Fruit fly (Drosophila melanogaster) whole organism, prepupa: Measurements from ENCODE around the gene CG10222.

ENCODE experiments used
- Blimp-1 ChIP-seq: fragments of 200-800 bp; sonication (Bioruptor generic); optimal IDR thresholded peaks from 3 replicates; lab custom pipeline; 2017; ENCODE audit warnings: missing biosample characterization, missing genetic modification characterization, mild to moderate bottlenecking, moderate library complexity, missing genetic modification reagents
- CG10631 ChIP-seq: fragments of 200-800 bp; sonication (Bioruptor generic); optimal IDR thresholded peaks from 2 replicates; lab custom pipeline; 2016; ENCODE audit warnings: missing biosample characterization, missing genetic modification characterization
- CG10669 ChIP-seq: fragments of 200-800 bp; sonication (Bioruptor generic); optimal IDR thresholded peaks from 3 replicates; lab custom pipeline; 2018; ENCODE audit warnings: missing biosample characterization, mild to moderate bottlenecking, missing genetic modification characterization, moderate library complexity
- CG11294 ChIP-seq: fragments of 200-800 bp; sonication (Bioruptor generic); IDR thresholded peaks from 2 replicates; pipeline ENCODE4 v1.3.6; 2022; ENCODE audit warnings: missing biosample characterization, missing genetic modification characterization
- CG11902 ChIP-seq: fragments of 200-800 bp; sonication (Bioruptor generic); optimal IDR thresholded peaks from 3 replicates; lab custom pipeline; 2016; ENCODE audit warnings: missing biosample characterization, missing genetic modification characterization
- CG15336 ChIP-seq: fragments of 200-800 bp; sonication (Bioruptor generic); IDR thresholded peaks from 2 replicates; pipeline ENCODE4 v1.3.6; 2022; ENCODE audit warnings: missing biosample characterization, missing genetic modification characterization
- CG1621 ChIP-seq: fragments of 200-800 bp; sonication (Bioruptor generic); optimal IDR thresholded peaks from 3 replicates; lab custom pipeline; 2018; ENCODE audit warnings: missing biosample characterization, mild to moderate bottlenecking, missing genetic modification characterization
- CG16779 ChIP-seq: fragments of 200-800 bp; sonication (Bioruptor generic); optimal IDR thresholded peaks from 3 replicates; lab custom pipeline; 2017; ENCODE audit warnings: missing biosample characterization, mild to moderate bottlenecking, missing genetic modification characterization
- CG31627 ChIP-seq: fragments of 200-800 bp; sonication (Bioruptor generic); optimal IDR thresholded peaks from 3 replicates; lab custom pipeline; 2016; ENCODE audit warnings: missing biosample characterization, missing genetic modification characterization
- CG32006 ChIP-seq: fragments of 200-800 bp; sonication (Bioruptor generic); optimal IDR thresholded peaks from 3 replicates; lab custom pipeline; 2017; ENCODE audit warnings: missing biosample characterization, mild to moderate bottlenecking, missing genetic modification characterization
- CG34406 ChIP-seq: fragments of 200-800 bp; sonication (Bioruptor generic); optimal IDR thresholded peaks from 3 replicates; lab custom pipeline; 2016; ENCODE audit warnings: missing biosample characterization, missing genetic modification characterization
- CG4318 ChIP-seq: fragments of 200-800 bp; sonication (Bioruptor generic); optimal IDR thresholded peaks from 3 replicates; lab custom pipeline; 2017; ENCODE audit warnings: missing biosample characterization, mild to moderate bottlenecking, missing genetic modification characterization
- CG6163 ChIP-seq: fragments of 200-800 bp; sonication (Bioruptor generic); IDR thresholded peaks from 3 replicates; pipeline ENCODE4 v1.3.6; 2022; ENCODE audit warnings: missing biosample characterization, missing genetic modification characterization
- CG6808 ChIP-seq: fragments of 200-800 bp; sonication (Bioruptor generic); optimal IDR thresholded peaks from 3 replicates; lab custom pipeline; 2017; ENCODE audit warnings: missing biosample characterization, missing genetic modification characterization, mild to moderate bottlenecking, moderate library complexity, missing genetic modification reagents
- CG6854 ChIP-seq: fragments of 200-800 bp; sonication (Bioruptor generic); optimal IDR thresholded peaks from 2 replicates; lab custom pipeline; 2017; ENCODE audit warnings: missing biosample characterization, mild to moderate bottlenecking, missing genetic modification characterization
- CG7368 ChIP-seq: fragments of 200-800 bp; sonication (Bioruptor generic); optimal IDR thresholded peaks from 3 replicates; lab custom pipeline; 2016; ENCODE audit warnings: missing biosample characterization, missing genetic modification characterization
- CG8632 ChIP-seq: fragments of 200-800 bp; sonication (Bioruptor generic); optimal IDR thresholded peaks from 3 replicates; lab custom pipeline; 2016; ENCODE audit warnings: missing biosample characterization, missing genetic modification characterization
- CG9139 ChIP-seq: fragments of 200-800 bp; sonication (Bioruptor generic); optimal IDR thresholded peaks from 3 replicates; lab custom pipeline; 2017; ENCODE audit warnings: missing biosample characterization, mild to moderate bottlenecking, missing genetic modification characterization
- Eip75B ChIP-seq: fragments of 200-800 bp; sonication (Bioruptor generic); optimal IDR thresholded peaks from 3 replicates; lab custom pipeline; 2016; ENCODE audit warnings: missing biosample characterization, missing genetic modification characterization
- Ets96B ChIP-seq: fragments of 200-800 bp; optimal IDR thresholded peaks from 2 replicates; lab custom pipeline; 2019; ENCODE audit warnings: missing biosample characterization, mild to moderate bottlenecking, missing genetic modification characterization, moderate library complexity
- Hr39 ChIP-seq: fragments of 200-800 bp; sonication (Bioruptor generic); optimal IDR thresholded peaks from 2 replicates; lab custom pipeline; 2016; ENCODE audit warnings: missing biosample characterization, missing genetic modification characterization
- Hr4 ChIP-seq: fragments of 200-800 bp; sonication (Bioruptor generic); optimal IDR thresholded peaks from 3 replicates; lab custom pipeline; 2016; ENCODE audit warnings: missing biosample characterization, missing genetic modification characterization
- OdsH ChIP-seq: fragments of 200-800 bp; sonication (Bioruptor generic); optimal IDR thresholded peaks from 3 replicates; lab custom pipeline; 2016; ENCODE audit warnings: missing biosample characterization, missing genetic modification characterization
- Smox ChIP-seq: fragments of 200-800 bp; sonication (Bioruptor generic); optimal IDR thresholded peaks from 3 replicates; lab custom pipeline; 2016; ENCODE audit warnings: missing biosample characterization, missing genetic modification characterization
- Sox102F ChIP-seq: fragments of 200-800 bp; sonication (Bioruptor generic); optimal IDR thresholded peaks from 2 replicates; lab custom pipeline; 2016; ENCODE audit warnings: missing biosample characterization, mild to moderate bottlenecking, missing genetic modification characterization
- Sox14 ChIP-seq: fragments of 200-800 bp; sonication (Bioruptor generic); optimal IDR thresholded peaks from 3 replicates; lab custom pipeline; 2016; ENCODE audit warnings: missing biosample characterization, missing genetic modification characterization
- achi ChIP-seq: fragments of 200-800 bp; sonication (Bioruptor generic); optimal IDR thresholded peaks from 3 replicates; lab custom pipeline; 2016; ENCODE audit warnings: missing biosample characterization, missing genetic modification characterization
- acj6 ChIP-seq: fragments of 200-800 bp; sonication (Bioruptor generic); optimal IDR thresholded peaks from 3 replicates; lab custom pipeline; 2016; ENCODE audit warnings: missing biosample characterization, missing genetic modification characterization
- dac ChIP-seq: fragments of 200-800 bp; sonication (Bioruptor generic); optimal IDR thresholded peaks from 2 replicates; lab custom pipeline; 2017; ENCODE audit warnings: missing biosample characterization, mild to moderate bottlenecking, missing genetic modification characterization
- dsx ChIP-seq: fragments of 200-800 bp; optimal IDR thresholded peaks from 3 replicates; lab custom pipeline; 2019; ENCODE audit warnings: missing biosample characterization, mild to moderate bottlenecking, missing genetic modification characterization, moderate library complexity; ENCODE audit not compliant: poor library complexity, severe bottlenecking
- fd85E ChIP-seq: fragments of 200-800 bp; sonication (Bioruptor generic); optimal IDR thresholded peaks from 3 replicates; lab custom pipeline; 2016; ENCODE audit warnings: missing biosample characterization, missing genetic modification characterization
- fkh ChIP-seq: fragments of 200-800 bp; sonication (Bioruptor generic); optimal IDR thresholded peaks from 3 replicates; lab custom pipeline; 2017; ENCODE audit warnings: missing biosample characterization, mild to moderate bottlenecking, missing genetic modification characterization, moderate library complexity
- lz ChIP-seq: fragments of 200-800 bp; sonication (Bioruptor generic); optimal IDR thresholded peaks from 3 replicates; lab custom pipeline; 2016; ENCODE audit warnings: missing biosample characterization, missing genetic modification characterization
- net ChIP-seq: fragments of 200-800 bp; sonication (Bioruptor generic); optimal IDR thresholded peaks from 3 replicates; lab custom pipeline; 2016; ENCODE audit warnings: missing biosample characterization, missing genetic modification characterization
- pdm3 ChIP-seq: fragments of 200-800 bp; sonication (Bioruptor generic); optimal IDR thresholded peaks from 3 replicates; lab custom pipeline; 2016; ENCODE audit warnings: missing biosample characterization, missing genetic modification characterization
- spab ChIP-seq: fragments of 200-800 bp; sonication (Bioruptor generic); optimal IDR thresholded peaks from 2 replicates; lab custom pipeline; 2017; ENCODE audit warnings: missing biosample characterization, mild to moderate bottlenecking, missing genetic modification characterization, missing genetic modification reagents
- ss ChIP-seq, 2 experiments: fragments of 200-800 bp; sonication (Bioruptor generic); optimal IDR thresholded peaks; 2 replicates in 1 of 2; 3 replicates in 1 of 2; lab custom pipeline; 2017 to 2018; ENCODE audit warnings: mild to moderate bottlenecking in 2 of 2, missing biosample characterization in 2 of 2, missing genetic modification characterization in 2 of 2, moderate library complexity in 1 of 2
- svp ChIP-seq: fragments of 200-800 bp; sonication (Bioruptor generic); peaks from one replicate; lab custom pipeline; 2016; ENCODE audit warnings: missing biosample characterization, missing genetic modification characterization
- vri ChIP-seq: fragments of 200-800 bp; sonication (Bioruptor generic); optimal IDR thresholded peaks from 3 replicates; lab custom pipeline; 2016; ENCODE audit warnings: missing biosample characterization, mild to moderate bottlenecking, missing genetic modification characterization

CG10222 gene

dm6 chr3L:13433522-13433921, 21.3 kb upstream of the CG10222 start:
- TF ChIP-seq CG10631 (GFP tag; lab: Kevin White, UChicago) = no peak
- TF ChIP-seq OdsH (GFP tag; lab: Kevin White, UChicago) = no peak

dm6 chr3L:13432791-13433190, 20.5 kb upstream of the CG10222 start:
- TF ChIP-seq fd85E (GFP tag; lab: Kevin White, UChicago) (no peak), fkh (no peak), svp (GFP tag; lab: Kevin White, UChicago) (peak; percentile 68), Hr39 (GFP tag; lab: Kevin White, UChicago) (no peak)

dm6 chr3L:13430171-13430570, 17.9 kb upstream of the CG10222 start:
- TF ChIP-seq ss (GFP tag; optimal IDR thresholded peaks at IDR 0.05; lab: Kevin White, UChicago) (no peak), achi (GFP tag; lab: Kevin White, UChicago) (no peak), vri (GFP tag; lab: Kevin White, UChicago) (no peak), fkh (no peak), Ets96B (tag; lab: Kevin White, UChicago) (no peak), CG16779 (no peak), CG32006 (GFP tag; lab: Kevin White, UChicago) (no peak), Sox14 (GFP tag; lab: Kevin White, UChicago) (no peak), CG6808 (GFP tag; lab: Kevin White, UChicago) (no peak), CG10631 (GFP tag; lab: Kevin White, UChicago) (no peak)
- TF ChIP-seq, all 60 proteins: peak for 0

dm6 chr3L:13426573-13426972, 14.3 kb upstream of the CG10222 start, which contains the start of gene CG14105:
CG14105 (minus strand) TSS chr3L:13426673.
- TF ChIP-seq CG6854 (GFP tag; lab: Kevin White, UChicago) (no peak), Blimp-1 (GFP tag; lab: Kevin White, UChicago) (no peak), CG8632 (GFP tag; lab: Kevin White, UChicago) (no peak), Eip75B (GFP tag; lab: Kevin White, UChicago) (no peak), CG34406 (no peak), Sox14 (GFP tag; lab: Kevin White, UChicago) (no peak), CG11902 (no peak), dsx (GFP tag; lab: Kevin White, UChicago) (no peak), acj6 (GFP tag; lab: Kevin White, UChicago) (no peak), CG10631 (GFP tag; lab: Kevin White, UChicago) (no peak), Hr4 (GFP tag; lab: Kevin White, UChicago) (no peak), dac (GFP tag; lab: Kevin White, UChicago) (no peak), spab (no peak), CG9139 (no peak)

- no peak for TF ChIP-seq OdsH (GFP tag; lab: Kevin White, UChicago)
- TF ChIP-seq CG32006 (GFP tag; lab: Kevin White, UChicago) = no peak
- no peak for TF ChIP-seq CG4318 (GFP tag; lab: Kevin White, UChicago)
- TF ChIP-seq CG6163 (GFP tag; lab: Robert Waterston, UW) = no peak
- no peak for TF ChIP-seq CG11294 (GFP tag; lab: Robert Waterston, UW)
- no peak for TF ChIP-seq lz
- TF ChIP-seq Blimp-1 (GFP tag; lab: Kevin White, UChicago) = no peak
- TF ChIP-seq Smox (GFP tag; lab: Kevin White, UChicago) = no peak
- TF ChIP-seq CG31627 (GFP tag; lab: Kevin White, UChicago) = no peak
- no peak for TF ChIP-seq net
- no peak for TF ChIP-seq achi (GFP tag; lab: Kevin White, UChicago)
- no peak for TF ChIP-seq CG10669
- TF ChIP-seq CG15336 (GFP tag; lab: Robert Waterston, UW) = no peak
- no peak for TF ChIP-seq Sox102F (GFP tag; lab: Kevin White, UChicago)
- TF ChIP-seq svp (GFP tag; lab: Kevin White, UChicago) = no peak
- TF ChIP-seq pdm3 (GFP tag; lab: Kevin White, UChicago) = no peak
- TF ChIP-seq CG1621 = no peak
- no peak for TF ChIP-seq CG7368 (GFP tag; lab: Kevin White, UChicago)
These were observed 13.3 kb upstream of the CG10222 start, which contains the start of gene CG14106 for dm6 chr3L:13425571-13425970. CG14106 (minus strand) TSS chr3L:13425671.
